Fruit fly (Drosophila melanogaster) whole organism, embryonic: ENCODE results near the gene Aprt.

Experiments used
- ATbp ChIP-seq: fragments of 200-800 bp; sonication (Bioruptor generic); optimal IDR thresholded peaks from 2 replicates; lab custom pipeline; 2017; ENCODE audit warnings: missing biosample characterization, mild to moderate bottlenecking, missing genetic modification characterization, missing genetic modification reagents
- Antp ChIP-seq: fragments of 200-800 bp; sonication (Bioruptor generic); optimal IDR thresholded peaks from 3 replicates; lab custom pipeline; 2016; ENCODE audit warnings: missing biosample characterization, missing genetic modification characterization
- Bgb ChIP-seq: fragments of 200-800 bp; sonication (Bioruptor generic); IDR thresholded peaks from 2 replicates; pipeline ENCODE4 v1.3.6; 2022; ENCODE audit warnings: missing biosample characterization, missing genetic modification characterization; ENCODE audit not compliant: partially characterized antibody
- CG10543 ChIP-seq: fragments of 200-800 bp; sonication (Bioruptor generic); optimal IDR thresholded peaks from 3 replicates; lab custom pipeline; 2017; ENCODE audit warnings: missing biosample characterization, mild to moderate bottlenecking, missing genetic modification characterization, moderate library complexity
- CG12155 ChIP-seq: fragments of 200-800 bp; sonication (Bioruptor generic); optimal IDR thresholded peaks from 3 replicates; lab custom pipeline; 2016; ENCODE audit warnings: missing biosample characterization, missing genetic modification characterization
- CG12391 ChIP-seq: fragments of 200-800 bp; sonication (Bioruptor generic); optimal IDR thresholded peaks from 3 replicates; lab custom pipeline; 2018; ENCODE audit warnings: missing biosample characterization, mild to moderate bottlenecking, missing genetic modification characterization, moderate library complexity
- CG12769 ChIP-seq: fragments of 200-800 bp; sonication (Bioruptor generic); optimal IDR thresholded peaks from 2 replicates; lab custom pipeline; 2019; ENCODE audit warnings: missing biosample characterization, mild to moderate bottlenecking, missing genetic modification characterization, moderate library complexity
- CG13894 ChIP-seq: fragments of 200-800 bp; sonication (Bioruptor generic); optimal IDR thresholded peaks from 3 replicates; lab custom pipeline; 2018; ENCODE audit warnings: missing biosample characterization, mild to moderate bottlenecking, missing genetic modification characterization, moderate library complexity
- CG15479 ChIP-seq: fragments of 200-800 bp; sonication (Bioruptor generic); optimal IDR thresholded peaks from 3 replicates; lab custom pipeline; 2019; ENCODE audit warnings: missing biosample characterization, mild to moderate bottlenecking, missing genetic modification characterization, moderate library complexity
- CG17829 ChIP-seq: fragments of 200-800 bp; optimal IDR thresholded peaks from 2 replicates; lab custom pipeline; 2019; ENCODE audit warnings: missing biosample characterization, mild to moderate bottlenecking, missing genetic modification characterization, moderate library complexity
- CG18011 ChIP-seq: fragments of 200-800 bp; sonication (Bioruptor generic); optimal IDR thresholded peaks from 2 replicates; lab custom pipeline; 2017; ENCODE audit warnings: missing biosample characterization, missing genetic modification characterization, mild to moderate bottlenecking, moderate library complexity, missing genotype
- CG2889 ChIP-seq: fragments of 200-800 bp; sonication (Bioruptor generic); IDR thresholded peaks from 3 replicates; pipeline ENCODE4 v1.3.6; 2022; ENCODE audit warnings: missing biosample characterization, missing genetic modification characterization
- CG33557 ChIP-seq: fragments of 200-800 bp; sonication (Bioruptor generic); optimal IDR thresholded peaks from 2 replicates; lab custom pipeline; 2019; ENCODE audit warnings: missing biosample characterization, mild to moderate bottlenecking, missing genetic modification characterization, moderate library complexity
- CG34376 ChIP-seq: fragments of 200-800 bp; sonication (Bioruptor generic); optimal IDR thresholded peaks from 2 replicates; lab custom pipeline; 2018; ENCODE audit warnings: missing biosample characterization, mild to moderate bottlenecking, missing genetic modification characterization
- CG34422 ChIP-seq: fragments of 200-800 bp; sonication (Bioruptor generic); IDR thresholded peaks from 3 replicates; pipeline ENCODE4 v1.3.6; 2022; ENCODE audit warnings: missing biosample characterization, missing genetic modification characterization
- CG4617 ChIP-seq: fragments of 200-800 bp; sonication (Bioruptor generic); optimal IDR thresholded peaks from 3 replicates; lab custom pipeline; 2016; ENCODE audit warnings: missing biosample characterization, missing genetic modification characterization, borderline replicate concordance
- CG4707 ChIP-seq: fragments of 200-800 bp; sonication (Bioruptor generic); optimal IDR thresholded peaks from 2 replicates; lab custom pipeline; 2018; ENCODE audit warnings: missing biosample characterization, mild to moderate bottlenecking, missing genetic modification characterization, moderate library complexity
- CG6689 ChIP-seq: fragments of 200-800 bp; sonication (Bioruptor generic); IDR thresholded peaks from 2 replicates; pipeline ENCODE4 v1.3.6; 2022; ENCODE audit warnings: missing biosample characterization, missing genetic modification characterization
- CG9727 ChIP-seq: fragments of 200-800 bp; sonication (Bioruptor generic); optimal IDR thresholded peaks from 3 replicates; lab custom pipeline; 2017; ENCODE audit warnings: missing biosample characterization, mild to moderate bottlenecking, missing genetic modification characterization
- Dll ChIP-seq: fragments of 200-800 bp; sonication (Bioruptor generic); IDR thresholded peaks from 4 replicates; pipeline ENCODE4 v1.3.6; 2022; ENCODE audit warnings: missing biosample characterization, missing genetic modification characterization; ENCODE audit not compliant: partially characterized antibody
- HLH3B ChIP-seq: fragments of 200-800 bp; sonication (Bioruptor generic); IDR thresholded peaks from 2 replicates; pipeline ENCODE4 v1.3.6; 2022; ENCODE audit warnings: missing biosample characterization, missing genetic modification characterization
- HmgZ ChIP-seq: fragments of 200-800 bp; sonication (Bioruptor generic); optimal IDR thresholded peaks from 2 replicates; lab custom pipeline; 2018; ENCODE audit warnings: missing biosample characterization, mild to moderate bottlenecking, missing genetic modification characterization
- Hmx ChIP-seq: fragments of 200-800 bp; sonication (Bioruptor generic); optimal IDR thresholded peaks from 2 replicates; lab custom pipeline; 2016; ENCODE audit warnings: missing biosample characterization, missing genetic modification characterization
- Lpt ChIP-seq: fragments of >200 bp; optimal IDR thresholded peaks from 2 replicates; lab custom pipeline; 2018; ENCODE audit warnings: missing biosample characterization, missing genetic modification characterization
- Med ChIP-seq: fragments of 200-800 bp; sonication (Bioruptor generic); peaks from one replicate; lab custom pipeline; 2016; ENCODE audit warnings: missing biosample characterization, missing genetic modification characterization, mild to moderate bottlenecking, inconsistent platforms, moderate library complexity
- Nf-YA ChIP-seq: fragments of 200-800 bp; sonication (Bioruptor generic); IDR thresholded peaks from 2 replicates; pipeline ENCODE4 v1.3.6; 2022; ENCODE audit warnings: missing biosample characterization, missing genetic modification characterization
- Opbp ChIP-seq: fragments of 200-800 bp; sonication (Bioruptor generic); IDR thresholded peaks from 3 replicates; pipeline ENCODE4 v1.3.6; 2022; ENCODE audit warnings: missing biosample characterization, missing genetic modification characterization; ENCODE audit not compliant: partially characterized antibody
- PHDP ChIP-seq: fragments of 200-800 bp; sonication (Bioruptor generic); optimal IDR thresholded peaks from 3 replicates; lab custom pipeline; 2018; ENCODE audit warnings: missing biosample characterization, mild to moderate bottlenecking, missing genetic modification characterization, moderate library complexity
- ap ChIP-seq: fragments of 200-800 bp; sonication (Bioruptor generic); IDR thresholded peaks from 2 replicates; pipeline ENCODE4 v1.3.6; 2022; ENCODE audit warnings: missing biosample characterization, missing genetic modification characterization
- bcd ChIP-seq: fragments of 200-800 bp; sonication (Bioruptor generic); optimal IDR thresholded peaks from 2 replicates; lab custom pipeline; 2017; ENCODE audit warnings: missing biosample characterization, mild to moderate bottlenecking, missing genetic modification characterization
- ci ChIP-seq: fragments of 200-800 bp; sonication (Bioruptor generic); IDR thresholded peaks from 3 replicates; pipeline ENCODE4 v1.3.6; 2022; ENCODE audit warnings: missing biosample characterization, missing genetic modification characterization
- crol ChIP-seq: fragments of 200-800 bp; sonication (Bioruptor generic); IDR thresholded peaks from 2 replicates; pipeline ENCODE4 v1.3.6; 2022; ENCODE audit warnings: missing biosample characterization, missing genetic modification characterization
- dysf ChIP-seq: fragments of 200-800 bp; sonication (Bioruptor generic); IDR thresholded peaks from 3 replicates; pipeline ENCODE4 v1.3.6; 2022; ENCODE audit warnings: missing biosample characterization, missing genetic modification characterization
- ewg ChIP-seq: fragments of 200-800 bp; sonication (Bioruptor generic); optimal IDR thresholded peaks from 3 replicates; lab custom pipeline; 2017; ENCODE audit warnings: mild to moderate bottlenecking, missing biosample characterization, missing genetic modification reagents, missing genetic modification characterization
- grn ChIP-seq: fragments of 200-800 bp; sonication (Bioruptor generic); optimal IDR thresholded peaks from 3 replicates; lab custom pipeline; 2017; ENCODE audit warnings: missing biosample characterization, missing genetic modification characterization
- jigr1 ChIP-seq: fragments of 200-800 bp; sonication (Bioruptor generic); IDR thresholded peaks from 3 replicates; pipeline ENCODE4 v1.3.6; 2022; ENCODE audit warnings: missing biosample characterization, missing genetic modification characterization
- jing ChIP-seq: fragments of 200-800 bp; sonication (Bioruptor generic); optimal IDR thresholded peaks from 2 replicates; lab custom pipeline; 2018; ENCODE audit warnings: missing biosample characterization, mild to moderate bottlenecking, missing genetic modification characterization
- kay ChIP-seq: fragments of 200-800 bp; sonication (Bioruptor generic); optimal IDR thresholded peaks from 2 replicates; lab custom pipeline; 2016; ENCODE audit warnings: missing biosample characterization, missing genetic modification characterization
- mld ChIP-seq: fragments of 200-800 bp; sonication (Bioruptor generic); IDR thresholded peaks from 3 replicates; pipeline ENCODE4 v1.3.6; 2022; ENCODE audit warnings: missing biosample characterization, missing genetic modification characterization; ENCODE audit not compliant: partially characterized antibody
- nom ChIP-seq: fragments of 200-800 bp; sonication (Bioruptor generic); optimal IDR thresholded peaks from 2 replicates; lab custom pipeline; 2017; ENCODE audit warnings: missing biosample characterization, missing genetic modification characterization, mild to moderate bottlenecking, moderate library complexity, missing genetic modification reagents
- pan ChIP-seq, 4 experiments: fragments of >200 bp in 3 of 4; fragments of 200-800 bp in 1 of 4; sonication (Bioruptor generic) in 1 of 4; optimal IDR thresholded peaks in 3 of 4; IDR thresholded peaks in 1 of 4; 2 replicates each; pipeline versions ENCODE4 v1.3.6 to Lab custom; 2017 to 2022; ENCODE audit warnings: missing biosample characterization in 2 of 4, missing genetic modification characterization in 2 of 4, mixed read lengths in 1 of 4
- pfk ChIP-seq: fragments of 200-800 bp; sonication (Bioruptor generic); optimal IDR thresholded peaks from 2 replicates; lab custom pipeline; 2018; ENCODE audit warnings: missing biosample characterization, mild to moderate bottlenecking, missing genetic modification characterization, moderate library complexity
- pum ChIP-seq: fragments of 200-800 bp; sonication (Bioruptor generic); optimal IDR thresholded peaks from 2 replicates; lab custom pipeline; 2016; ENCODE audit warnings: missing biosample characterization, missing genetic modification characterization
- rib ChIP-seq: fragments of 200-800 bp; sonication (Bioruptor generic); IDR thresholded peaks from 2 replicates; pipeline ENCODE4 v1.3.6; 2022; ENCODE audit warnings: missing biosample characterization, missing genetic modification characterization
- sd ChIP-seq: fragments of 200-800 bp; sonication (Bioruptor generic); optimal IDR thresholded peaks from 3 replicates; lab custom pipeline; 2018; ENCODE audit warnings: missing biosample characterization, mild to moderate bottlenecking, missing genetic modification characterization, moderate library complexity
- unpg ChIP-seq: fragments of 200-800 bp; sonication (Bioruptor generic); optimal IDR thresholded peaks from 3 replicates; lab custom pipeline; 2018; ENCODE audit warnings: missing biosample characterization, mild to moderate bottlenecking, missing genetic modification characterization, moderate library complexity
- z ChIP-seq: fragments of 200-800 bp; sonication (Bioruptor generic); IDR thresholded peaks from 3 replicates; pipeline ENCODE4 v1.3.6; 2022; ENCODE audit warnings: missing biosample characterization, missing genetic modification characterization

Aprt gene

dm6 chr3L:1866021-1866811, 18.6 kb downstream of the Aprt start:
- TF ChIP-seq Lpt: no peak
- peak; percentile 14 for TF ChIP-seq CG34376
- TF ChIP-seq kay (GFP tag; lab: Kevin White, UChicago): no peak
- TF ChIP-seq Opbp (GFP tag; lab: Robert Waterston, UW): no peak
- TF ChIP-seq mld: no peak
- 0 out of 2 replicates have a peak, but pooled peaks have one; percentile 19 for TF ChIP-seq Nf-YA
- TF ChIP-seq CG6689 (GFP tag; lab: Robert Waterston, UW): no peak
- no peak for TF ChIP-seq Hmx (GFP tag; lab: Kevin White, UChicago)
- no peak for TF ChIP-seq CG9727 (GFP tag; lab: Kevin White, UChicago)
- no peak for TF ChIP-seq CG4617
- TF ChIP-seq jigr1: no peak
- no peak for TF ChIP-seq HmgZ (tag; lab: Kevin White, UChicago)
- no peak for TF ChIP-seq jing (GFP tag; lab: Kevin White, UChicago)
- TF ChIP-seq Antp (GFP tag; lab: Kevin White, UChicago): no peak
- TF ChIP-seq ewg: peak; percentile 61
- 0 out of 3 replicates have a peak, but pooled peaks have one; percentile 16 for TF ChIP-seq ci (GFP tag; lab: Robert Waterston, UW)
- no peak for TF ChIP-seq unpg (GFP tag; lab: Kevin White, UChicago)
- TF ChIP-seq CG2889 (GFP tag; lab: Robert Waterston, UW): 0 out of 3 replicates have a peak, but pooled peaks have one; percentile 30
- TF ChIP-seq CG10543 (GFP tag; lab: Kevin White, UChicago): peak; percentile 9
- peak; percentile 34; the same call in 1 of the 3 replicates for TF ChIP-seq CG34422 (GFP tag; lab: Robert Waterston, UW)
- peak; percentile 17 for TF ChIP-seq CG12769 (tag; lab: Kevin White, UChicago)
- TF ChIP-seq Bgb (GFP tag; lab: Robert Waterston, UW): 0 out of 2 replicates have a peak, but pooled peaks have one; percentile 9
- TF ChIP-seq nom (GFP tag; lab: Kevin White, UChicago): peak; percentile 69
- no peak for TF ChIP-seq z
- TF ChIP-seq dysf (GFP tag; lab: Robert Waterston, UW): 0 out of 3 replicates have a peak, but pooled peaks have one; percentile 30
- TF ChIP-seq sd (tag; lab: Kevin White, UChicago): peak; percentile 64
- peak; percentile 22 for TF ChIP-seq CG15479 (GFP tag; lab: Kevin White, UChicago)
- no peak for TF ChIP-seq CG12391
- TF ChIP-seq CG4707 (GFP tag; lab: Kevin White, UChicago): no peak
- TF ChIP-seq ATbp: no peak
- no peak for TF ChIP-seq CG18011
- TF ChIP-seq HLH3B: no peak
- TF ChIP-seq bcd (GFP tag; lab: Kevin White, UChicago): no peak
- no peak for TF ChIP-seq ap
- TF ChIP-seq CG17829 (tag; lab: Kevin White, UChicago): no peak
- TF ChIP-seq CG13894 (tag; lab: Kevin White, UChicago): peak; percentile 14
- peak; percentile 59 for TF ChIP-seq crol (GFP tag; lab: Robert Waterston, UW)
- TF ChIP-seq grn (GFP tag; lab: Kevin White, UChicago): peak; percentile 25
- TF ChIP-seq CG12155: no peak
- no peak for TF ChIP-seq pan (optimal IDR thresholded peaks at IDR 0.05; lab: Kevin White, UChicago)
- peak in 1 of 2 experiments; percentile 16 for TF ChIP-seq pan (GFP tag; optimal IDR thresholded peaks at IDR 0.05 in 1 of 2, IDR thresholded peaks at IDR 0.05 in 1 of 2)
- no peak for TF ChIP-seq pum
- no peak for TF ChIP-seq pfk (GFP tag; lab: Kevin White, UChicago)
- peak; percentile 35; the same call in 1 of the 2 replicates for TF ChIP-seq rib (GFP tag; lab: Robert Waterston, UW)
- no peak for TF ChIP-seq Dll (GFP tag; lab: Robert Waterston, UW)
- TF ChIP-seq Med: peak; percentile 47
- no peak for TF ChIP-seq PHDP
- TF ChIP-seq CG33557 (GFP tag; lab: Kevin White, UChicago): no peak
